Worm (Caenorhabditis elegans) whole organism, L1 larva: ENCODE data around the gene C17C3.24.

Experiments used
- C04F5.9 ChIP-seq: sonication (generic microtip); optimal IDR thresholded peaks from 2 replicates; lab custom pipeline; 2016; ENCODE audit warnings: missing genetic modification characterization, missing compliant biosample characterization
- C34B4.2 ChIP-seq: sonication (generic microtip); optimal IDR thresholded peaks from 2 replicates; lab custom pipeline; 2017; ENCODE audit warnings: mild to moderate bottlenecking, missing genetic modification characterization, missing compliant biosample characterization
- aha-1 ChIP-seq: fragments of 150-350 bp; optimal IDR thresholded peaks from 2 replicates; lab custom pipeline; 2014; ENCODE audit warnings: missing biosample characterization, missing genetic modification characterization
- aly-2 ChIP-seq: fragments of 150-350 bp; optimal IDR thresholded peaks from 2 replicates; lab custom pipeline; 2014; ENCODE audit warnings: missing biosample characterization, missing genetic modification characterization
- ama-1 ChIP-seq: fragments of 150-350 bp; optimal IDR thresholded peaks from 2 replicates; lab custom pipeline; 2014
- blmp-1 ChIP-seq: fragments of 150-350 bp; optimal IDR thresholded peaks from 2 replicates; lab custom pipeline; 2014; ENCODE audit warnings: missing biosample characterization, missing genetic modification characterization
- ceh-8 ChIP-seq: fragments of 200-800 bp; sonication (Bioruptor generic); optimal IDR thresholded peaks from 2 replicates; lab custom pipeline; 2018; ENCODE audit warnings: mild to moderate bottlenecking, missing genetic modification characterization, moderate library complexity, missing compliant biosample characterization
- ceh-88 ChIP-seq: fragments of 200-800 bp; sonication (Bioruptor generic); IDR thresholded peaks from 2 replicates; pipeline ENCODE4 v1.3.6; 2022; ENCODE audit warnings: missing genetic modification characterization, missing compliant biosample characterization
- dpl-1 ChIP-seq, 3 experiments: fragments of 150-350 bp in 2 of 3; sonication (generic microtip) in 1 of 3; optimal IDR thresholded peaks; 2 replicates each; lab custom pipeline; 2014 to 2017; ENCODE audit warnings: missing biosample characterization in 3 of 3, missing genetic modification characterization in 3 of 3, missing genetic modification reagents in 3 of 3
- dsc-1 ChIP-seq: sonication (generic microtip); optimal IDR thresholded peaks from 2 replicates; lab custom pipeline; 2016; ENCODE audit warnings: mild to moderate bottlenecking, missing genetic modification characterization, missing compliant biosample characterization
- efl-1 ChIP-seq, 4 experiments: fragments of 150-350 bp; optimal IDR thresholded peaks in 3 of 4; peaks in 1 of 4; 1 replicate in 1 of 4; 2 replicates in 3 of 4; lab custom pipeline; 2014; ENCODE audit warnings: missing biosample characterization in 2 of 4, missing genetic modification characterization in 2 of 4, missing genetic modification reagents in 2 of 4
- egl-27 ChIP-seq, 2 experiments: fragments of 150-350 bp in 1 of 2; sonication (generic microtip); optimal IDR thresholded peaks; 3 replicates each; lab custom pipeline; 2017 to 2018; ENCODE audit warnings: missing biosample characterization in 2 of 2, missing genetic modification characterization in 2 of 2, missing genetic modification reagents in 2 of 2
- elt-2 ChIP-seq: sonication (generic microtip); optimal IDR thresholded peaks from 2 replicates; lab custom pipeline; 2016; ENCODE audit warnings: missing genetic modification characterization, mild to moderate bottlenecking, inconsistent platforms, missing compliant biosample characterization, missing genetic modification reagents
- fkh-8 ChIP-seq: sonication (generic microtip); optimal IDR thresholded peaks from 2 replicates; lab custom pipeline; 2016; ENCODE audit warnings: mild to moderate bottlenecking, missing genetic modification characterization, missing compliant biosample characterization
- fos-1 ChIP-seq: fragments of 150-350 bp; optimal IDR thresholded peaks from 2 replicates; lab custom pipeline; 2014; ENCODE audit warnings: missing biosample characterization, missing genetic modification characterization
- grh-1 ChIP-seq: fragments of 200-800 bp; sonication (Bioruptor generic); IDR thresholded peaks from 2 replicates; pipeline ENCODE4 v1.3.6; 2022; ENCODE audit warnings: missing genetic modification reagents, missing genetic modification characterization, missing compliant biosample characterization
- hlh-4 ChIP-seq: sonication (generic microtip); optimal IDR thresholded peaks from 2 replicates; lab custom pipeline; 2016; ENCODE audit warnings: mild to moderate bottlenecking, missing genetic modification characterization, missing compliant biosample characterization
- hpl-2 ChIP-seq: fragments of 150-350 bp; optimal IDR thresholded peaks from 2 replicates; lab custom pipeline; 2014; ENCODE audit warnings: missing biosample characterization, missing genetic modification reagents, missing genetic modification characterization
- jun-1 ChIP-seq: fragments of 150-350 bp; optimal IDR thresholded peaks from 2 replicates; lab custom pipeline; 2014; ENCODE audit warnings: missing biosample characterization, missing genetic modification reagents, missing genetic modification characterization
- lin-14 ChIP-seq: fragments of 200-800 bp; sonication (Bioruptor generic); optimal IDR thresholded peaks from 2 replicates; lab custom pipeline; 2018; ENCODE audit warnings: mild to moderate bottlenecking, missing genetic modification characterization, moderate library complexity, missing compliant biosample characterization
- lin-39 ChIP-seq: fragments of 150-350 bp; optimal IDR thresholded peaks from 2 replicates; lab custom pipeline; 2014; ENCODE audit warnings: missing biosample characterization, missing genetic modification reagents, missing genetic modification characterization
- lir-3 ChIP-seq: sonication (generic microtip); optimal IDR thresholded peaks from 2 replicates; lab custom pipeline; 2016; ENCODE audit warnings: mild to moderate bottlenecking, missing genetic modification characterization, moderate library complexity, missing compliant biosample characterization; ENCODE audit not compliant: poor library complexity
- mef-2 ChIP-seq: fragments of 150-350 bp; optimal IDR thresholded peaks from 2 replicates; lab custom pipeline; 2014; ENCODE audit warnings: missing biosample characterization, missing genetic modification characterization
- nhr-11 ChIP-seq: fragments of 150-350 bp; optimal IDR thresholded peaks from 2 replicates; lab custom pipeline; 2014; ENCODE audit warnings: missing biosample characterization, missing genetic modification characterization
- nhr-12 ChIP-seq: sonication (generic microtip); optimal IDR thresholded peaks from 2 replicates; lab custom pipeline; 2017; ENCODE audit warnings: missing biosample characterization, missing genetic modification characterization
- nhr-19 ChIP-seq: fragments of 200-800 bp; sonication (Bioruptor generic); conservative IDR thresholded peaks from 2 replicates; pipeline ENCODE4 v1.3.6; 2022; ENCODE audit warnings: missing genetic modification characterization, missing compliant biosample characterization
- nhr-237 ChIP-seq: fragments of 150-350 bp; optimal IDR thresholded peaks from 2 replicates; lab custom pipeline; 2014; ENCODE audit warnings: missing biosample characterization, missing genetic modification characterization
- nhr-28 ChIP-seq: fragments of 150-350 bp; optimal IDR thresholded peaks from 2 replicates; lab custom pipeline; 2014; ENCODE audit warnings: missing biosample characterization, missing genetic modification characterization
- nhr-47 ChIP-seq: sonication (generic microtip); optimal IDR thresholded peaks from 2 replicates; lab custom pipeline; 2016; ENCODE audit warnings: mild to moderate bottlenecking, missing genetic modification characterization, moderate library complexity, missing compliant biosample characterization
- nhr-71 ChIP-seq: sonication (generic microtip); optimal IDR thresholded peaks from 2 replicates; lab custom pipeline; 2016; ENCODE audit warnings: mild to moderate bottlenecking, missing genetic modification characterization, moderate library complexity, missing compliant biosample characterization
- nhr-77 ChIP-seq: fragments of 150-350 bp; optimal IDR thresholded peaks from 2 replicates; lab custom pipeline; 2014; ENCODE audit warnings: missing biosample characterization, missing genetic modification characterization
- nhr-84 ChIP-seq: sonication (generic microtip); optimal IDR thresholded peaks from 2 replicates; lab custom pipeline; 2017; ENCODE audit warnings: missing biosample characterization, missing genetic modification characterization
- nhr-85 ChIP-seq: sonication (generic microtip); peaks from one replicate; lab custom pipeline; 2016; ENCODE audit warnings: missing genetic modification characterization, inconsistent platforms, missing compliant biosample characterization
- pqm-1 ChIP-seq: sonication (generic microtip); optimal IDR thresholded peaks from 3 replicates; lab custom pipeline; 2017; ENCODE audit warnings: missing biosample characterization, missing genetic modification characterization
- skn-1 ChIP-seq: fragments of 150-350 bp; optimal IDR thresholded peaks from 2 replicates; lab custom pipeline; 2014; ENCODE audit warnings: missing biosample characterization, missing genetic modification characterization
- snpc-4 ChIP-seq: fragments of 150-350 bp; optimal IDR thresholded peaks from 2 replicates; lab custom pipeline; 2014; ENCODE audit warnings: missing biosample characterization, missing genetic modification characterization
- sox-4 ChIP-seq: sonication (generic microtip); optimal IDR thresholded peaks from 2 replicates; lab custom pipeline; 2016; ENCODE audit warnings: missing genetic modification characterization, missing compliant biosample characterization
- sptf-1 ChIP-seq: fragments of 150-350 bp; optimal IDR thresholded peaks from 2 replicates; lab custom pipeline; 2014; ENCODE audit warnings: missing biosample characterization, missing genetic modification characterization
- sup-37 ChIP-seq: fragments of 200-800 bp; sonication (Bioruptor generic); optimal IDR thresholded peaks from 2 replicates; lab custom pipeline; 2018; ENCODE audit warnings: mild to moderate bottlenecking, missing genetic modification characterization, missing compliant biosample characterization
- tbx-2 ChIP-seq: sonication (generic microtip); optimal IDR thresholded peaks from 2 replicates; lab custom pipeline; 2016; ENCODE audit warnings: missing genetic modification characterization, missing compliant biosample characterization
- unc-30 ChIP-seq: sonication (generic microtip); optimal IDR thresholded peaks from 2 replicates; lab custom pipeline; 2017; ENCODE audit warnings: missing biosample characterization, missing genetic modification characterization
- unc-62 ChIP-seq: fragments of 150-350 bp; optimal IDR thresholded peaks from 2 replicates; lab custom pipeline; 2014; ENCODE audit warnings: missing biosample characterization, missing genetic modification reagents, missing genetic modification characterization
- unc-86 ChIP-seq: sonication (generic microtip); optimal IDR thresholded peaks from 2 replicates; lab custom pipeline; 2016; ENCODE audit warnings: missing genetic modification characterization, missing compliant biosample characterization
- unc-98 ChIP-seq: fragments of 200-800 bp; sonication (Bioruptor generic); IDR thresholded peaks from 2 replicates; pipeline ENCODE4 v1.3.6; 2022; ENCODE audit warnings: missing genetic modification characterization, missing compliant biosample characterization
- vab-15 ChIP-seq: sonication (generic microtip); optimal IDR thresholded peaks from 2 replicates; lab custom pipeline; 2017; ENCODE audit warnings: missing genotype, mild to moderate bottlenecking, missing genetic modification characterization, missing compliant biosample characterization
- xbp-1 ChIP-seq: sonication (generic microtip); optimal IDR thresholded peaks from 2 replicates; lab custom pipeline; 2016; ENCODE audit warnings: missing genetic modification characterization, missing compliant biosample characterization
- zag-1 ChIP-seq: fragments of 150-350 bp; optimal IDR thresholded peaks from 2 replicates; lab custom pipeline; 2014; ENCODE audit warnings: missing biosample characterization, missing genetic modification characterization
- zip-4 ChIP-seq: fragments of 200-800 bp; sonication (Bioruptor generic); optimal IDR thresholded peaks from 2 replicates; lab custom pipeline; 2018; ENCODE audit warnings: mild to moderate bottlenecking, missing genetic modification characterization, moderate library complexity, missing compliant biosample characterization
- ztf-4 ChIP-seq: fragments of 150-350 bp; optimal IDR thresholded peaks from 2 replicates; lab custom pipeline; 2014; ENCODE audit warnings: missing biosample characterization, missing genetic modification characterization

C17C3.24 gene

DNA sequence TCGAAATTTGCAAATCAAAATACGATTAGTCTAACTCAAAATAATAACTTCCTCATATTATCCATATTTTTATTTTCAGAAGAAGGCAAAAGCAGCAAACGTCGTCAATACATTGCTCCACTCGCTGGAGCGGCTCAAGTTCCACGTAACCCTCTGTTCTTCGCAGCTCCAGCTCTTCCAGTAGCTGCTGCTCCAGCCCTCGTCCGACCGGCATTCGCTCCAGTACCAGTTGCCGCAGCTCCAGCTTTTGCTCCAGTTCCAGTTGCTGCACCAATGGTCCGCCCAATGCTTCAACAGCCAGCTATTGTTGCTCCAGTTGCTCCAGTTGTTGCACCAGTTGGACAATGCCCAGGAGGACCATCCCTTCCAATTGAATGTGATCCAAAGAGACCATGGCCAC lies 37.1 kb upstream of the C17C3.24 start:
- TF ChIP-seq unc-86 (tag; lab: Kevin White, UChicago) = no peak
- TF ChIP-seq nhr-12 = no peak
- TF ChIP-seq ama-1 (lab: Kevin White, UChicago) = no peak
- TF ChIP-seq jun-1 (tag; lab: Kevin White, UChicago) = no peak
- TF ChIP-seq pqm-1 (tag; lab: Kevin White, UChicago) = no peak
- no peak for TF ChIP-seq nhr-71 (tag; lab: Kevin White, UChicago)
- TF ChIP-seq unc-62 (GFP tag; lab: Kevin White, UChicago) = no peak
- TF ChIP-seq nhr-77 (tag; lab: Kevin White, UChicago) = no peak
- no peak for TF ChIP-seq zip-4 (GFP tag; lab: Kevin White, UChicago)
- no peak for TF ChIP-seq zag-1 (tag; lab: Kevin White, UChicago)
- no peak for TF ChIP-seq dsc-1 (tag; lab: Kevin White, UChicago)
- TF ChIP-seq ztf-4 = no peak
- TF ChIP-seq, all 84 proteins: peak for 0

DNA sequence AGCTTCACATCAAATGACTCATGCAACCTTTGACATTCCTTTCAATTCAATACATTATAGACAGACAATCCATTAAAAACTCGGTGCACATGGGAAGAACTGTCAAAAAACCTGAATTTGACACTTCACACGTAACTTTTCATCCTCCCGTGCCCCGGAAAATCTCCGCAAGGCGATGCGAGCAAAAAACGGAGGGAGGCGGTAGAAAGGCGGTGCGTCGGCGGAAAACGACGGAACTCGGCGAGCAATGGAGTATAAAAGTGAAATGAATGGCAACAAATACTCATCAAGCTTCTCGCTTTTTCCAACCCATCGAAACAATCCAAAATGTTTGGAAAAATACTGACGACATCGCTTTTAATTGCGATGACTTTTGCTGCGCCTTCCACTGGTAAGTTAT lies 36.5 kb upstream of the C17C3.24 start, which contains the start of gene T25E4.1:
T25E4.1 (plus strand) TSS at position 301 of the 400 bp plus-strand sequence.
- TF ChIP-seq grh-1 (GFP tag; lab: Robert Waterston, UW) = no peak
- TF ChIP-seq C34B4.2 (tag; lab: Kevin White, UChicago) = no peak
- TF ChIP-seq unc-62 (GFP tag; lab: Kevin White, UChicago) = no peak
- no peak for TF ChIP-seq unc-86 (tag; lab: Kevin White, UChicago)
- TF ChIP-seq ceh-8 (GFP tag; lab: Kevin White, UChicago) = no peak
- TF ChIP-seq unc-30 (tag; lab: Kevin White, UChicago) = no peak
- TF ChIP-seq unc-98 (GFP tag; lab: Robert Waterston, UW) = no peak

DNA sequence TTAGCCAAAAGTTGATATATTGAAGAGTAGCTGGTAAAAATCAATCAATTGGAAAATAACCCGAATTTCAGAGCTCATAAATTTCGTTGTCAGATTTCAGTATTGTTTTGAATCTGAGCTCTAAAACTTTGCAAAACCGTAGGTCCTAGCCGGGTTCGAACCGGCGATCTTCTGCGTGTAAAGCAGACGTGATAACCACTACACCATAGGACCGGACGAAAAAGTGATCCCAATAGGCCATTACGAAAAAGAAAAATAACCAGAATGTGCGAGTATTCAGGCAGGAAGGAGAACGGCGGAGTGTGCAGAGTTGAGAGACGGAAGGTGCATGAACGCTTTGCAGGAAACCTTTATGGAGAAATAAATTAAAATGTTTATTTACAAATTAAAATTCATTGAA lies 35.5 kb upstream of the C17C3.24 start:
- TF ChIP-seq sup-37 (GFP tag; lab: Kevin White, UChicago) (no peak), fkh-8 (tag; lab: Kevin White, UChicago) (peak; percentile 66), lin-39 (tag; lab: Kevin White, UChicago) (no peak), tbx-2 (tag; lab: Kevin White, UChicago) (no peak), jun-1 (tag; lab: Kevin White, UChicago) (no peak), ceh-8 (GFP tag; lab: Kevin White, UChicago) (no peak), egl-27 (tag; optimal IDR thresholded peaks at IDR 0.05; lab: Kevin White, UChicago) (no peak), nhr-12 (no peak), lir-3 (no peak), nhr-237 (tag; lab: Kevin White, UChicago) (no peak), blmp-1 (tag; lab: Kevin White, UChicago) (peak; percentile 20), mef-2 (no peak), efl-1 (optimal IDR thresholded peaks at IDR 0.05; lab: Kevin White, UChicago) (peak; percentile 28 to 51), efl-1 (GFP tag; optimal IDR thresholded peaks at IDR 0.05 in 1 of 2; lab: Kevin White, UChicago) (peak; percentile 13 to 76), hpl-2 (GFP tag; lab: Kevin White, UChicago) (no peak), unc-86 (tag; lab: Kevin White, UChicago) (no peak), xbp-1 (tag; lab: Kevin White, UChicago) (peak; percentile 5), nhr-84 (tag; lab: Kevin White, UChicago) (no peak), hlh-4 (tag; lab: Kevin White, UChicago) (no peak), nhr-47 (tag; lab: Kevin White, UChicago) (no peak), aha-1 (tag; lab: Kevin White, UChicago) (no peak), ama-1 (lab: Kevin White, UChicago) (no peak), ceh-88 (no peak), snpc-4 (tag; lab: Kevin White, UChicago) (peak; percentile 36), sox-4 (no peak), nhr-28 (no peak), sptf-1 (no peak), dsc-1 (tag; lab: Kevin White, UChicago) (no peak), nhr-11 (tag; lab: Kevin White, UChicago) (no peak), nhr-85 (tag; lab: Kevin White, UChicago) (no peak), lin-14 (GFP tag; lab: Kevin White, UChicago) (peak; percentile 30), dpl-1 (GFP tag; optimal IDR thresholded peaks at IDR 0.05; lab: Kevin White, UChicago) (peak; percentile 18 to 31 (median 29)), elt-2 (tag; lab: Kevin White, UChicago) (peak; percentile 37), grh-1 (GFP tag; lab: Robert Waterston, UW) (no peak), aly-2 (tag; lab: Kevin White, UChicago) (no peak), nhr-19 (GFP tag; lab: Robert Waterston, UW) (0 out of 2 replicates have a peak, but pooled peaks have one; percentile 15), nhr-77 (tag; lab: Kevin White, UChicago) (no peak), skn-1 (tag; lab: Kevin White, UChicago) (peak; percentile 40), vab-15 (tag; lab: Kevin White, UChicago) (no peak), C04F5.9 (tag; lab: Kevin White, UChicago) (no peak), fos-1 (tag; lab: Kevin White, UChicago) (no peak)
